Worm (Caenorhabditis elegans) whole organism, L3 larva: ENCODE results near the gene F29B9.1.

ENCODE experiments used
- ama-1 ChIP-seq: fragments of 150-350 bp; optimal IDR thresholded peaks from 2 replicates; lab custom pipeline; 2018
- elt-1 ChIP-seq: fragments of 150-350 bp; optimal IDR thresholded peaks from 2 replicates; lab custom pipeline; 2014; ENCODE audit warnings: missing biosample characterization, missing genetic modification characterization
- fos-1 ChIP-seq: fragments of 150-350 bp; optimal IDR thresholded peaks from 2 replicates; lab custom pipeline; 2014; ENCODE audit warnings: missing biosample characterization, missing genetic modification characterization
- jun-1 ChIP-seq: fragments of 150-350 bp; optimal IDR thresholded peaks from 2 replicates; lab custom pipeline; 2014; ENCODE audit warnings: missing biosample characterization, missing genetic modification reagents, missing genetic modification characterization
- lsy-12 ChIP-seq: sonication (generic microtip); optimal IDR thresholded peaks from 2 replicates; lab custom pipeline; 2016; ENCODE audit warnings: mild to moderate bottlenecking, missing genetic modification characterization, missing compliant biosample characterization
- mdl-1 ChIP-seq: fragments of 150-350 bp; optimal IDR thresholded peaks from 2 replicates; lab custom pipeline; 2014; ENCODE audit warnings: missing biosample characterization, missing genetic modification characterization
- nhr-237 ChIP-seq: fragments of 150-350 bp; optimal IDR thresholded peaks from 2 replicates; lab custom pipeline; 2014; ENCODE audit warnings: missing biosample characterization, missing genetic modification characterization
- nhr-25 ChIP-seq: sonication (generic microtip); optimal IDR thresholded peaks from 2 replicates; lab custom pipeline; 2017; ENCODE audit warnings: missing biosample characterization, missing genetic modification characterization
- nhr-77 ChIP-seq: fragments of 150-350 bp; optimal IDR thresholded peaks from 2 replicates; lab custom pipeline; 2014; ENCODE audit warnings: missing biosample characterization, missing genetic modification characterization
- pha-4 ChIP-seq: fragments of 150-350 bp; optimal IDR thresholded peaks from 2 replicates; lab custom pipeline; 2014; ENCODE audit warnings: missing biosample characterization, missing genetic modification reagents, missing genetic modification characterization
- skn-1 ChIP-seq: fragments of 150-350 bp; optimal IDR thresholded peaks from 2 replicates; lab custom pipeline; 2014; ENCODE audit warnings: missing biosample characterization, missing genetic modification characterization
- unc-39 ChIP-seq: sonication (generic microtip); optimal IDR thresholded peaks from 4 replicates; lab custom pipeline; 2017; ENCODE audit warnings: missing biosample characterization, missing genetic modification characterization
- unc-62 ChIP-seq: fragments of 150-350 bp; sonication (generic microtip); optimal IDR thresholded peaks from 4 replicates; lab custom pipeline; 2014; ENCODE audit warnings: missing biosample characterization, missing genetic modification reagents, missing genetic modification characterization
- ztf-11 ChIP-seq: fragments of 150-350 bp; optimal IDR thresholded peaks from 2 replicates; lab custom pipeline; 2014; ENCODE audit warnings: missing biosample characterization, missing genetic modification characterization

- no peak for TF ChIP-seq elt-1
- TF ChIP-seq nhr-77 (tag; lab: Kevin White, UChicago), result no peak
- no peak for TF ChIP-seq jun-1
- TF ChIP-seq ama-1 (lab: Kevin White, UChicago), result no peak
- TF ChIP-seq fos-1, result no peak
- no peak for TF ChIP-seq nhr-237 (tag; lab: Kevin White, UChicago)
- no peak for TF ChIP-seq skn-1 (tag; lab: Kevin White, UChicago)
- no peak for TF ChIP-seq pha-4
- no peak for TF ChIP-seq unc-62 (GFP tag; lab: Kevin White, UChicago)
- no peak for TF ChIP-seq ztf-11
- TF ChIP-seq unc-39 (tag; lab: Kevin White, UChicago), result no peak
- TF ChIP-seq nhr-25, result no peak
- TF ChIP-seq mdl-1 (tag; lab: Kevin White, UChicago), result no peak
- TF ChIP-seq lsy-12 (tag; lab: Kevin White, UChicago), result no peak
Measured at ce11 chrIV:4623852-4624251, 41.3 kb upstream of the F29B9.1 start.
